Worm (Caenorhabditis elegans) whole organism, L2 larva: ENCODE data around the gene lntl-1.

Experiments used
- C34F6.9 ChIP-seq: fragments of 150-350 bp; optimal IDR thresholded peaks from 2 replicates; lab custom pipeline; 2014; ENCODE audit warnings: missing biosample characterization, missing genetic modification characterization
- F13H6.1 ChIP-seq: sonication (generic microtip); optimal IDR thresholded peaks from 2 replicates; lab custom pipeline; 2016; ENCODE audit warnings: missing genetic modification characterization, missing compliant biosample characterization
- Y55F3AM.14 ChIP-seq: fragments of 200-800 bp; sonication (Bioruptor generic); optimal IDR thresholded peaks from 2 replicates; lab custom pipeline; 2018; ENCODE audit warnings: mild to moderate bottlenecking, missing genetic modification characterization, missing compliant biosample characterization
- alr-1 ChIP-seq: fragments of 150-350 bp; optimal IDR thresholded peaks from 2 replicates; lab custom pipeline; 2014; ENCODE audit warnings: missing biosample characterization, missing genetic modification characterization
- ama-1 ChIP-seq: fragments of 150-350 bp; optimal IDR thresholded peaks from 2 replicates; lab custom pipeline; 2018; ENCODE audit warnings: inconsistent platforms
- blmp-1 ChIP-seq: sonication (generic microtip); optimal IDR thresholded peaks from 2 replicates; lab custom pipeline; 2017; ENCODE audit warnings: missing genetic modification characterization, mild to moderate bottlenecking, missing compliant biosample characterization, antibody characterized with exemption, moderate library complexity; ENCODE audit not compliant: insufficient read depth
- ceh-16 ChIP-seq: fragments of 150-350 bp; optimal IDR thresholded peaks from 2 replicates; lab custom pipeline; 2014; ENCODE audit warnings: missing biosample characterization, missing genetic modification characterization
- ceh-82 ChIP-seq: fragments of 150-350 bp; optimal IDR thresholded peaks from 2 replicates; lab custom pipeline; 2014; ENCODE audit warnings: missing biosample characterization, missing genetic modification characterization
- crh-2 ChIP-seq: sonication (generic microtip); optimal IDR thresholded peaks from 2 replicates; lab custom pipeline; 2017; ENCODE audit warnings: missing biosample characterization, missing genetic modification characterization
- dmd-4 ChIP-seq: sonication (generic microtip); optimal IDR thresholded peaks from 2 replicates; lab custom pipeline; 2017; ENCODE audit warnings: missing biosample characterization, missing genetic modification characterization
- egl-27 ChIP-seq: sonication (generic microtip); optimal IDR thresholded peaks from 3 replicates; lab custom pipeline; 2017; ENCODE audit warnings: missing biosample characterization, missing genetic modification reagents, missing genetic modification characterization
- elt-1 ChIP-seq: fragments of 150-350 bp; optimal IDR thresholded peaks from 2 replicates; lab custom pipeline; 2014; ENCODE audit warnings: missing biosample characterization, missing genetic modification characterization
- elt-3 ChIP-seq: sonication (generic microtip); optimal IDR thresholded peaks from 2 replicates; lab custom pipeline; 2017; ENCODE audit warnings: missing biosample characterization, missing genetic modification characterization
- fos-1 ChIP-seq: fragments of 150-350 bp; optimal IDR thresholded peaks from 2 replicates; lab custom pipeline; 2014; ENCODE audit warnings: missing biosample characterization, missing genetic modification characterization
- gmeb-1 ChIP-seq: fragments of 150-350 bp; optimal IDR thresholded peaks from 2 replicates; lab custom pipeline; 2014; ENCODE audit warnings: missing biosample characterization, missing genetic modification characterization
- lin-13 ChIP-seq: fragments of 150-350 bp; optimal IDR thresholded peaks from 2 replicates; lab custom pipeline; 2014; ENCODE audit warnings: missing biosample characterization, missing genetic modification reagents, missing genetic modification characterization
- lin-39 ChIP-seq: fragments of 150-350 bp; optimal IDR thresholded peaks from 2 replicates; lab custom pipeline; 2014; ENCODE audit warnings: missing biosample characterization, missing genetic modification reagents, missing genetic modification characterization
- lsy-2 ChIP-seq, 2 experiments: fragments of 150-350 bp in 1 of 2; sonication (generic microtip) in 1 of 2; optimal IDR thresholded peaks; 2 replicates each; lab custom pipeline; 2014 to 2017; ENCODE audit warnings: missing biosample characterization in 2 of 2, missing genetic modification characterization in 2 of 2
- mab-5 ChIP-seq: fragments of 150-350 bp; optimal IDR thresholded peaks from 2 replicates; lab custom pipeline; 2014; ENCODE audit warnings: missing biosample characterization, missing genetic modification characterization
- mbf-1 ChIP-seq: sonication (generic microtip); optimal IDR thresholded peaks from 2 replicates; lab custom pipeline; 2017; ENCODE audit warnings: missing biosample characterization, missing genetic modification characterization
- mdl-1 ChIP-seq, 2 experiments: fragments of 150-350 bp in 1 of 2; sonication (generic microtip) in 1 of 2; optimal IDR thresholded peaks; 2 replicates each; lab custom pipeline; 2017; ENCODE audit warnings: missing biosample characterization in 2 of 2, missing genetic modification characterization in 2 of 2
- nhr-10 ChIP-seq: sonication (generic microtip); optimal IDR thresholded peaks from 2 replicates; lab custom pipeline; 2017; ENCODE audit warnings: missing biosample characterization, missing genetic modification characterization
- nhr-11 ChIP-seq: fragments of 150-350 bp; optimal IDR thresholded peaks from 2 replicates; lab custom pipeline; 2014; ENCODE audit warnings: missing biosample characterization, missing genetic modification characterization
- nhr-129 ChIP-seq: fragments of 150-350 bp; optimal IDR thresholded peaks from 2 replicates; lab custom pipeline; 2014; ENCODE audit warnings: missing biosample characterization, missing genetic modification characterization
- nhr-21 ChIP-seq: fragments of 150-350 bp; optimal IDR thresholded peaks from 2 replicates; lab custom pipeline; 2014; ENCODE audit warnings: missing biosample characterization, missing genetic modification characterization
- nhr-25 ChIP-seq: fragments of 150-350 bp; sonication (generic microtip); optimal IDR thresholded peaks from 3 replicates; lab custom pipeline; 2014; ENCODE audit warnings: missing biosample characterization, missing genetic modification characterization
- nhr-77 ChIP-seq: fragments of 150-350 bp; optimal IDR thresholded peaks from 2 replicates; lab custom pipeline; 2014; ENCODE audit warnings: missing biosample characterization, missing genetic modification characterization
- peb-1 ChIP-seq: fragments of 150-350 bp; optimal IDR thresholded peaks from 2 replicates; lab custom pipeline; 2014; ENCODE audit warnings: missing biosample characterization, missing genetic modification characterization
- sem-4 ChIP-seq: fragments of 150-350 bp; optimal IDR thresholded peaks from 2 replicates; lab custom pipeline; 2014; ENCODE audit warnings: missing biosample characterization, missing genetic modification reagents, missing genetic modification characterization
- skn-1 ChIP-seq: sonication (generic microtip); optimal IDR thresholded peaks from 2 replicates; lab custom pipeline; 2017; ENCODE audit warnings: missing biosample characterization, missing genetic modification characterization
- sma-3 ChIP-seq: sonication (generic microtip); optimal IDR thresholded peaks from 2 replicates; lab custom pipeline; 2016; ENCODE audit warnings: missing genetic modification reagents, missing genetic modification characterization, missing compliant biosample characterization
- sma-9 ChIP-seq, 2 experiments: fragments of 150-350 bp in 1 of 2; sonication (generic microtip) in 1 of 2; optimal IDR thresholded peaks; 2 replicates each; lab custom pipeline; 2014 to 2016; ENCODE audit warnings: missing genetic modification characterization in 2 of 2, mild to moderate bottlenecking in 1 of 2, missing biosample characterization in 1 of 2, missing compliant biosample characterization in 1 of 2, missing genetic modification reagents in 1 of 2, moderate library complexity in 1 of 2
- snpc-4 ChIP-seq: fragments of 150-350 bp; optimal IDR thresholded peaks from 2 replicates; lab custom pipeline; 2014; ENCODE audit warnings: missing biosample characterization, missing genetic modification characterization
- unc-39 ChIP-seq: fragments of 150-350 bp; optimal IDR thresholded peaks from 2 replicates; lab custom pipeline; 2014; ENCODE audit warnings: missing biosample characterization, missing genetic modification characterization
- unc-62 ChIP-seq: fragments of 150-350 bp; optimal IDR thresholded peaks from 2 replicates; lab custom pipeline; 2014; ENCODE audit warnings: missing biosample characterization, missing genetic modification reagents, missing genetic modification characterization
- zag-1 ChIP-seq: fragments of 150-350 bp; optimal IDR thresholded peaks from 2 replicates; lab custom pipeline; 2014; ENCODE audit warnings: missing biosample characterization, missing genetic modification characterization
- ztf-1 ChIP-seq: fragments of 200-800 bp; sonication (Bioruptor generic); conservative IDR thresholded peaks from 2 replicates; pipeline ENCODE4 v1.3.6; 2022; ENCODE audit warnings: missing genetic modification characterization, missing compliant biosample characterization
- ztf-11 ChIP-seq: sonication (generic microtip); optimal IDR thresholded peaks from 2 replicates; lab custom pipeline; 2017; ENCODE audit warnings: missing biosample characterization, missing genetic modification characterization
- ztf-4 ChIP-seq: fragments of 150-350 bp; optimal IDR thresholded peaks from 2 replicates; lab custom pipeline; 2014; ENCODE audit warnings: missing biosample characterization, missing genetic modification characterization

Gene lntl-1

DNA sequence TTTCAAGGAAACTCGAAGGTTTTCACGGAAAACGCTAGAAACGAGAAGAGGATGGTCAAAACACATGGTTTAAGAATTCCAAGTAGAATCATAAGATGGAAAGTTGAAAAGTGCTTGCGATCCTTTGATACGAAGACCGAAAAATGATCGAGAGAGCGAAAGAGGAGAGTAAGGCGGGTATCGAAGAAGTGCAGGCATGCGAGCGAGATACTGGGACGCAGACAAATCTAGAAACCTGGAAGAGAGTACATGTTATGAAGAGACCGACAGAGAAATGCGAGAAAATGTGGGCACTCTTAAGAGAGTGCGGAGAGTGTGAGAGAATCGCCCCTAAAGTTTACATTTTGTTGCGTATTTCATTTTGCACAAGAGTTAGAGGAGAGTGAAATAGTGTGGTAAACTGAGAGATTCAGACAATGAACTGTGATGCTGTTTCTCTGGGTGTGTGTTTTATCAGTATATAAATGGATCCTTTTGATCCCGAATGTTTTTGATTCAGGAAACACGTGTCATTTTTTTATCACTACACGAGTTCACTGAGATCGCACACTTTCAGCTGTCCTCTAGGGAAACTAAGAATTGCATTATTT, 52.8 kb downstream of the lntl-1 start (continued):
- TF ChIP-seq ceh-82 (tag; lab: Kevin White, UChicago) (no peak), peb-1 (tag; lab: Kevin White, UChicago) (no peak), ztf-4 (tag; lab: Kevin White, UChicago) (peak; percentile 71), nhr-25 (peak; percentile 71), ztf-11 (tag; lab: Kevin White, UChicago) (no peak), sem-4 (tag; lab: Kevin White, UChicago) (peak; percentile 91), elt-1 (tag; lab: Kevin White, UChicago) (no peak), zag-1 (no peak), ztf-1 (GFP tag; lab: Robert Waterston, UW) (no peak), crh-2 (peak; percentile 84), skn-1 (tag; lab: Kevin White, UChicago) (no peak), mbf-1 (tag; lab: Kevin White, UChicago) (no peak), sma-3 (GFP tag; lab: Kevin White, UChicago) (peak; percentile 81), nhr-21 (tag; lab: Kevin White, UChicago) (peak; percentile 90), ceh-16 (no peak), Y55F3AM.14 (GFP tag; lab: Kevin White, UChicago) (peak; percentile 23), alr-1 (tag; lab: Kevin White, UChicago) (no peak), lsy-2 (tag; optimal IDR thresholded peaks at IDR 0.05; lab: Kevin White, UChicago) (peak; percentile 13 to 81), egl-27 (tag; lab: Kevin White, UChicago) (peak; percentile 81), gmeb-1 (peak; percentile 62), mdl-1 (tag; optimal IDR thresholded peaks at IDR 0.05; lab: Kevin White, UChicago) (peak; percentile 45 to 86), ama-1 (lab: Kevin White, UChicago) (peak; percentile 33), fos-1 (tag; lab: Kevin White, UChicago) (peak; percentile 60), lin-13 (GFP tag; lab: Kevin White, UChicago) (peak; percentile 69), unc-39 (tag; lab: Kevin White, UChicago) (no peak)

DNA sequence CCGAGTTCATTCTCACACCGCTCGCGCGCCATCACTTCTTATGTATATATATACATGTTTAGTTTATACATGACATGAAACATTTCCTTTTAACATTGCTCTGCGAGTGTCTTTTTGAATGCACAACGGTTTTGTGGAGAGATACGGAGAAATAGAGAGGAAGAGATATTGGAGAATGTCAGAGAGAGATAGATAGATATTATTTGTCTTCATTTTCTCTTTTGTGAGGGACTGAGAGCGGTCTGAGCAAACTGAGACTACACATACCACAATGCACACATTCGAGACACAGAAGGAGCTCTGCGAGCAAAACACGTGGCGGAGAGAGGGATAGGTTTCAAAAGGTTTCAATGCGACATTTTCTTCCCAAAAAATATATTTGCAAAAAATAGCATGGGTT, 53.6 kb downstream of the lntl-1 start:
- TF ChIP-seq sma-9 (GFP tag; optimal IDR thresholded peaks at IDR 0.05; lab: Kevin White, UChicago) (peak; percentile 69), sma-9 (tag; optimal IDR thresholded peaks at IDR 0.05; lab: Kevin White, UChicago) (no peak), lsy-2 (tag; optimal IDR thresholded peaks at IDR 0.05; lab: Kevin White, UChicago) (peak in 1 of 2 experiments; percentile 45), mab-5 (tag; lab: Kevin White, UChicago) (no peak), peb-1 (tag; lab: Kevin White, UChicago) (no peak), nhr-10 (no peak), gmeb-1 (no peak), Y55F3AM.14 (GFP tag; lab: Kevin White, UChicago) (no peak), egl-27 (tag; lab: Kevin White, UChicago) (peak; percentile 46), snpc-4 (tag; lab: Kevin White, UChicago) (no peak), nhr-129 (peak; percentile 73), zag-1 (no peak), mdl-1 (tag; optimal IDR thresholded peaks at IDR 0.05; lab: Kevin White, UChicago) (peak; percentile 17 to 76), nhr-25 (no peak), F13H6.1 (tag; lab: Kevin White, UChicago) (peak; percentile 80), C34F6.9 (tag; lab: Kevin White, UChicago) (peak; percentile 47)

DNA sequence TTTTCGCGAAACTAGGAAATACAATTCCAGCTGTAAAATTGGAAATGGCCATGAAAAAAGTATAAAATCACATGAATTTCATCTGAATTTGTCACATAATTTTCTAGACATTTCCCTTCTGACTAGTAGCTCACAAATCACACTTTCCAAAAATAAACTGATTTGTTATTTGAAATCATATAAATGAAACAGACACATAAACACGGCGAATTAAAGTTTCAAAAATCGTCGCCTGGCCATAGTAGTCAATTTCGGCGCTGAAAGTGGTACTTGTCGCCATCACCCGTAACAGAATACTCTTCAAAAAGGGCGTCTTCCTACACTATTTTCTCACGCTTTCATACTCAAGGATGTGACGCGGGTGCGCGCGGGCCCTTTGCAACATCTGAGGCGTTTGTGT, 54.2 kb downstream of the lntl-1 start:
- TF ChIP-seq nhr-25 (peak; percentile 57), ztf-4 (tag; lab: Kevin White, UChicago) (no peak), ceh-16 (no peak), blmp-1 (tag; lab: Kevin White, UChicago) (no peak)

DNA sequence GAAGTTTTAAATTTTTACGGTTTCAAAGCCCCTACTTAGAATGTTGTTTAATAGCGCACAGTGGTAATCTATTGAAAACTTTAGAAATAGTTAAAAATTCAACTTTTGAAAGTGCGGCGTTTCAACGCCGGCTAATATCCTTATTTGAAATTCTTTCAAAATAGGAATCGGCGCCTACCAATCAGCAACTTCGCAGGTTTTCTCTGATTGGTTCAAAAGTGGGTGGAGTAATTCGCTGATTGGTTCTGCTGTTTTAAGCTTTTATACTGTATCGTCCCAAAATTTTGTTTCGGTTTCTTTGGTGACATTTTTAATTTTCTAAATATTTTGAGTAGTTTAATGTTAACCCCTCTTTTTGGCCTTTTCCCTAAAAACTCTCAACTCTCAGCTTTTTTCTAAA, 54.9 kb downstream of the lntl-1 start:
- TF ChIP-seq nhr-11 (tag; lab: Kevin White, UChicago), result no peak
- no peak for TF ChIP-seq lin-13 (GFP tag; lab: Kevin White, UChicago)
- TF ChIP-seq unc-62 (GFP tag; lab: Kevin White, UChicago), result no peak
- no peak for TF ChIP-seq C34F6.9 (tag; lab: Kevin White, UChicago)
- TF ChIP-seq Y55F3AM.14 (GFP tag; lab: Kevin White, UChicago), result no peak
- no peak for TF ChIP-seq elt-3
- no peak for TF ChIP-seq alr-1 (tag; lab: Kevin White, UChicago)
- TF ChIP-seq dmd-4 (tag; lab: Kevin White, UChicago), result no peak
- no peak for TF ChIP-seq unc-39 (tag; lab: Kevin White, UChicago)
- no peak for TF ChIP-seq skn-1 (tag; lab: Kevin White, UChicago)
- no peak for TF ChIP-seq nhr-10
- TF ChIP-seq sma-9 (GFP tag; optimal IDR thresholded peaks at IDR 0.05; lab: Kevin White, UChicago), result no peak
- no peak for TF ChIP-seq sma-9 (tag; optimal IDR thresholded peaks at IDR 0.05; lab: Kevin White, UChicago)
- no peak for TF ChIP-seq ama-1 (lab: Kevin White, UChicago)
- TF ChIP-seq ztf-1 (GFP tag; lab: Robert Waterston, UW), result no peak
- TF ChIP-seq sem-4 (tag; lab: Kevin White, UChicago), result no peak
- no peak for TF ChIP-seq crh-2
- no peak for TF ChIP-seq lin-39
- TF ChIP-seq nhr-77, result no peak
- no peak for TF ChIP-seq lsy-2 (tag; optimal IDR thresholded peaks at IDR 0.05; lab: Kevin White, UChicago)
- TF ChIP-seq snpc-4 (tag; lab: Kevin White, UChicago), result no peak
